Fruit fly (Drosophila melanogaster) whole organism, embryonic: ENCODE data around the gene Sam-S.
A peak's percentile ranks its signal among the peaks of the same experiment; 100 is the strongest.

Experiments
- B-H1 ChIP-seq: fragments of 200-800 bp; sonication (Bioruptor generic); IDR thresholded peaks from 3 replicates; pipeline ENCODE4 v1.3.6; 2022; ENCODE audit warnings: missing biosample characterization, missing genetic modification characterization
- CG10959 ChIP-seq: fragments of 200-800 bp; sonication (Bioruptor generic); IDR thresholded peaks from 2 replicates; pipeline ENCODE4 v1.3.6; 2022; ENCODE audit warnings: missing biosample characterization, missing genetic modification characterization
- CG11456 ChIP-seq: fragments of 200-800 bp; sonication (Bioruptor generic); IDR thresholded peaks from 3 replicates; pipeline ENCODE4 v1.3.6; 2022; ENCODE audit warnings: missing biosample characterization, missing genetic modification characterization
- CG14667 ChIP-seq: fragments of 200-800 bp; sonication (Bioruptor generic); IDR thresholded peaks from 2 replicates; pipeline ENCODE4 v1.3.6; 2022; ENCODE audit warnings: missing biosample characterization, missing genetic modification characterization
- CG16863 ChIP-seq: fragments of 200-800 bp; sonication (Bioruptor generic); optimal IDR thresholded peaks from 3 replicates; lab custom pipeline; 2016; ENCODE audit warnings: missing biosample characterization, missing genetic modification characterization
- CG17361 ChIP-seq: fragments of 200-800 bp; sonication (Bioruptor generic); IDR thresholded peaks from 3 replicates; pipeline ENCODE4 v1.3.6; 2022; ENCODE audit warnings: missing biosample characterization, missing genetic modification characterization
- CG17385 ChIP-seq: fragments of 200-800 bp; sonication (Bioruptor generic); optimal IDR thresholded peaks from 3 replicates; lab custom pipeline; 2018; ENCODE audit warnings: missing biosample characterization, mild to moderate bottlenecking, missing genetic modification characterization
- CG17802 ChIP-seq: fragments of 200-800 bp; sonication (Bioruptor generic); optimal IDR thresholded peaks from 2 replicates; lab custom pipeline; 2018; ENCODE audit warnings: missing biosample characterization, mild to moderate bottlenecking, missing genetic modification characterization, moderate library complexity
- CG17912 ChIP-seq: fragments of 200-800 bp; sonication (Bioruptor generic); optimal IDR thresholded peaks from 2 replicates; lab custom pipeline; 2018; ENCODE audit warnings: missing biosample characterization, mild to moderate bottlenecking, missing genetic modification characterization
- CG31365 ChIP-seq: fragments of 200-800 bp; sonication (Bioruptor generic); optimal IDR thresholded peaks from 2 replicates; lab custom pipeline; 2018; ENCODE audit warnings: missing biosample characterization, mild to moderate bottlenecking, missing genetic modification characterization
- CG5180 ChIP-seq: fragments of 200-800 bp; sonication (Bioruptor generic); optimal IDR thresholded peaks from 3 replicates; lab custom pipeline; 2017; ENCODE audit warnings: missing biosample characterization, missing genetic modification characterization, mild to moderate bottlenecking, moderate library complexity, missing genetic modification reagents
- CG7928 ChIP-seq: fragments of 200-800 bp; sonication (Bioruptor generic); optimal IDR thresholded peaks from 2 replicates; lab custom pipeline; 2017; ENCODE audit warnings: missing biosample characterization, mild to moderate bottlenecking, missing genetic modification characterization
- CG8089 ChIP-seq: fragments of 200-800 bp; sonication (Bioruptor generic); optimal IDR thresholded peaks from 3 replicates; lab custom pipeline; 2016; ENCODE audit warnings: missing biosample characterization, missing genetic modification characterization
- CG8290 ChIP-seq, 3 experiments: fragments of 200-800 bp; sonication (Bioruptor generic); optimal IDR thresholded peaks; 2 replicates each; lab custom pipeline; 2016 to 2019; ENCODE audit warnings: missing biosample characterization in 3 of 3, missing genetic modification characterization in 3 of 3, mild to moderate bottlenecking in 2 of 3, moderate library complexity in 1 of 3
- CG9215 ChIP-seq: fragments of 200-800 bp; sonication (Bioruptor generic); IDR thresholded peaks from 2 replicates; pipeline ENCODE4 v1.3.6; 2022; ENCODE audit warnings: missing biosample characterization, missing genetic modification characterization
- D19B ChIP-seq: fragments of 200-800 bp; sonication (Bioruptor generic); optimal IDR thresholded peaks from 2 replicates; lab custom pipeline; 2017; ENCODE audit warnings: missing biosample characterization, mild to moderate bottlenecking, missing genetic modification characterization
- Dfd ChIP-seq, 2 experiments: fragments of >200 bp; optimal IDR thresholded peaks; 2 replicates each; lab custom pipeline; 2017; ENCODE audit warnings: missing biosample characterization in 2 of 2, missing genetic modification characterization in 2 of 2
- Drgx ChIP-seq: fragments of 200-800 bp; sonication (Bioruptor generic); IDR thresholded peaks from 2 replicates; pipeline ENCODE4 v1.3.6; 2022; ENCODE audit warnings: missing biosample characterization, missing genetic modification characterization
- Gug ChIP-seq: fragments of 200-800 bp; sonication (Bioruptor generic); IDR thresholded peaks from 4 replicates; pipeline ENCODE4 v1.3.6; 2022; ENCODE audit warnings: missing biosample characterization, missing genetic modification characterization
- H2.0 ChIP-seq: fragments of 200-800 bp; sonication (Bioruptor generic); IDR thresholded peaks from 2 replicates; pipeline ENCODE4 v1.3.6; 2022; ENCODE audit warnings: missing biosample characterization, missing genetic modification characterization
- HHEX ChIP-seq: fragments of 200-800 bp; sonication (Bioruptor generic); optimal IDR thresholded peaks from 3 replicates; lab custom pipeline; 2017; ENCODE audit warnings: missing biosample characterization, mild to moderate bottlenecking, missing genetic modification characterization, missing genetic modification reagents
- HLH3B ChIP-seq: fragments of 200-800 bp; sonication (Bioruptor generic); IDR thresholded peaks from 2 replicates; pipeline ENCODE4 v1.3.6; 2022; ENCODE audit warnings: missing biosample characterization, missing genetic modification characterization
- Hey ChIP-seq: fragments of 200-800 bp; sonication (Bioruptor generic); optimal IDR thresholded peaks from 3 replicates; lab custom pipeline; 2018; ENCODE audit warnings: missing biosample characterization, mild to moderate bottlenecking, missing genetic modification characterization
- HmgD ChIP-seq: fragments of 200-800 bp; sonication (Bioruptor generic); optimal IDR thresholded peaks from 3 replicates; lab custom pipeline; 2016; ENCODE audit warnings: missing biosample characterization, missing genetic modification characterization
- Lpt ChIP-seq: fragments of >200 bp; optimal IDR thresholded peaks from 2 replicates; lab custom pipeline; 2018; ENCODE audit warnings: missing biosample characterization, missing genetic modification characterization
- Mad ChIP-seq: fragments of 200-800 bp; sonication (Bioruptor generic); optimal IDR thresholded peaks from 2 replicates; lab custom pipeline; 2016; ENCODE audit warnings: missing biosample characterization, missing genetic modification characterization
- Mrtf ChIP-seq: fragments of 200-800 bp; sonication (Bioruptor generic); IDR thresholded peaks from 3 replicates; pipeline ENCODE4 v1.3.6; 2022; ENCODE audit warnings: missing biosample characterization, missing genetic modification characterization
- NFAT ChIP-seq: fragments of 200-800 bp; sonication (Bioruptor generic); IDR thresholded peaks from 2 replicates; pipeline ENCODE4 v1.3.6; 2022; ENCODE audit warnings: missing biosample characterization, missing genetic modification characterization
- Optix ChIP-seq: fragments of 200-800 bp; sonication (Bioruptor generic); IDR thresholded peaks from 3 replicates; pipeline ENCODE4 v1.3.6; 2022; ENCODE audit warnings: missing biosample characterization, missing genetic modification characterization
- Ravus ChIP-seq: fragments of 200-800 bp; sonication (Bioruptor generic); IDR thresholded peaks from 2 replicates; pipeline ENCODE4 v1.3.6; 2022; ENCODE audit warnings: missing biosample characterization, missing genetic modification characterization
- Rx ChIP-seq: fragments of 200-800 bp; sonication (Bioruptor generic); IDR thresholded peaks from 2 replicates; pipeline ENCODE4 v1.3.6; 2022; ENCODE audit warnings: missing biosample characterization, missing genetic modification characterization
- Sry-δ ChIP-seq: fragments of 200-800 bp; sonication (Bioruptor generic); optimal IDR thresholded peaks from 2 replicates; lab custom pipeline; 2016; ENCODE audit warnings: missing biosample characterization, missing genetic modification characterization
- Ssrp ChIP-seq: fragments of 200-800 bp; sonication (Bioruptor generic); optimal IDR thresholded peaks from 2 replicates; lab custom pipeline; 2018; ENCODE audit warnings: missing biosample characterization, mild to moderate bottlenecking, missing genetic modification characterization, moderate library complexity
- crp ChIP-seq, 2 experiments: fragments of 200-800 bp; sonication (Bioruptor generic); optimal IDR thresholded peaks; 2 replicates in 1 of 2; 3 replicates in 1 of 2; lab custom pipeline; 2017; ENCODE audit warnings: missing biosample characterization in 2 of 2, missing genetic modification characterization in 2 of 2, mild to moderate bottlenecking in 1 of 2, moderate library complexity in 1 of 2
- dmrt11E ChIP-seq: fragments of 200-800 bp; sonication (Bioruptor generic); optimal IDR thresholded peaks from 3 replicates; lab custom pipeline; 2018; ENCODE audit warnings: missing biosample characterization, mild to moderate bottlenecking, missing genetic modification characterization, moderate library complexity
- exex ChIP-seq: fragments of 200-800 bp; sonication (Bioruptor generic); optimal IDR thresholded peaks from 4 replicates; lab custom pipeline; 2018; ENCODE audit warnings: missing biosample characterization, mild to moderate bottlenecking, missing genetic modification characterization, moderate library complexity
- fd102C ChIP-seq: fragments of 200-800 bp; sonication (Bioruptor generic); optimal IDR thresholded peaks from 2 replicates; lab custom pipeline; 2018; ENCODE audit warnings: missing biosample characterization, mild to moderate bottlenecking, missing genetic modification characterization, moderate library complexity
- gfzf ChIP-seq: fragments of 200-800 bp; sonication (Bioruptor generic); optimal IDR thresholded peaks from 2 replicates; lab custom pipeline; 2016; ENCODE audit warnings: missing biosample characterization, mild to moderate bottlenecking, missing genetic modification characterization, moderate library complexity
- h ChIP-seq: fragments of >200 bp; optimal IDR thresholded peaks from 2 replicates; lab custom pipeline; 2017
- lbe ChIP-seq: fragments of 200-800 bp; sonication (Bioruptor generic); optimal IDR thresholded peaks from 2 replicates; lab custom pipeline; 2016; ENCODE audit warnings: missing biosample characterization, mild to moderate bottlenecking, missing genetic modification characterization
- lola ChIP-seq, 3 experiments: fragments of >200 bp in 2 of 3; fragments of 200-800 bp in 1 of 3; sonication (Bioruptor generic) in 1 of 3; optimal IDR thresholded peaks; 2 replicates each; lab custom pipeline; 2017 to 2019; ENCODE audit warnings: missing biosample characterization in 3 of 3, missing genetic modification characterization in 3 of 3, mild to moderate bottlenecking in 1 of 3, moderate library complexity in 1 of 3
- mirr ChIP-seq: fragments of 200-800 bp; sonication (Bioruptor generic); optimal IDR thresholded peaks from 3 replicates; lab custom pipeline; 2018; ENCODE audit warnings: missing biosample characterization, mild to moderate bottlenecking, missing genetic modification characterization
- pum ChIP-seq: fragments of 200-800 bp; sonication (Bioruptor generic); optimal IDR thresholded peaks from 2 replicates; lab custom pipeline; 2016; ENCODE audit warnings: missing biosample characterization, missing genetic modification characterization
- sens-2 ChIP-seq: fragments of 200-800 bp; sonication (Bioruptor generic); IDR thresholded peaks from 2 replicates; pipeline ENCODE4 v1.3.6; 2022; ENCODE audit warnings: missing biosample characterization, missing genetic modification characterization
- tio ChIP-seq: fragments of 200-800 bp; sonication (Bioruptor generic); optimal IDR thresholded peaks from 2 replicates; lab custom pipeline; 2017; ENCODE audit warnings: missing biosample characterization, missing genetic modification characterization, inconsistent platforms
- unc-4 ChIP-seq: fragments of 200-800 bp; sonication (Bioruptor generic); IDR thresholded peaks from 2 replicates; pipeline ENCODE4 v1.3.6; 2022; ENCODE audit warnings: missing biosample characterization, missing genetic modification characterization; ENCODE audit not compliant: partially characterized antibody
- wdn ChIP-seq: fragments of 200-800 bp; sonication (Bioruptor generic); IDR thresholded peaks from 2 replicates; pipeline ENCODE4 v1.3.6; 2022; ENCODE audit warnings: missing biosample characterization, missing genetic modification characterization
- yki ChIP-seq: fragments of >200 bp; optimal IDR thresholded peaks from 3 replicates; lab custom pipeline; 2018
- zen2 ChIP-seq: fragments of 200-800 bp; sonication (Bioruptor generic); IDR thresholded peaks from 3 replicates; pipeline ENCODE4 v1.3.6; 2022; ENCODE audit warnings: missing biosample characterization, missing genetic modification characterization; ENCODE audit not compliant: partially characterized antibody

The Sam-S gene

DNA sequence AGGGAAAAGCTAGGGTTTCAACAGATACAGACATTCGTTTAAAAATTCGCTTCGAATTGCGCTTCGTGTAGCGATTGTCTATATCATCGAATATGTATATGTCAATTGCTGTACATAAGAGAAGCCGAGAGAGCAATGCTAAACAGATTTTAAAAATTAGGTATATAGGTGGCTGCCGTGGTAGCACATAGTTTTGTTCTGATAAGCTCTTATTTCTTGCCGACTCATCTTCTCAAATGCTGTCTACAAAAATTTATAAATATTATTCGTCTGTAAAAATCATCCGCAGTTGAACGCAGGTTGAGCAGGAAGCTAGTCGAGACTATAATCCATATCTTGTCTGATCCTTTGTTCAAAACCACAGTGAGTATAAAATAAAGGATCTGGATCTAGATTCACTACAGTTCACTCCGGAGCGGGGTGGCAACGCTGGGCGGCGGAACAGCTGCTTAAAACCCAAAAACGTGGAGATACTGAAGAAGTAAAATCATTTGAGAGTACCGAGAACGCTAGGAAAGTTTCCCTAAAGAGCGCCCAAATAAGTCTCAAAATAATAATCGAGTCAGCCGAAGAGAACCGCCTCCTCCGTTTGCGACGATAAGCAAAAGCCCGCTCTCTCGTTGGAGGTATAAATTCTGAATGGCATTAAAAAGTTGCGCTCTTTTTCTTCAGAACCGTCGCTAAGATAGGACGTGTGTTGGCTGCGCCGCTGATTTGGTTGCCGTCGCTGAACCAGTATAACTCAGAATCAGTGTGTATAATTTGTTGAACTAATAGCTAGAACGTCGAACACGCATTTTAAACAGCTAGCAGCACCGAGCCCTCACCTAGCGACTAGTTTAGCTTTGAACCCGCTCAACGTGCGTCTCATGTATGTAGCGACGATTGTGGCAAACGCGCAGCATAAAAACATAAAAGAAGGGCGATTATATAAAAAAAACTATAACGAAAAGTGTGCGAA lies 1.1 kb downstream of the Sam-S start (continued):
- TF ChIP-seq CG8290 (GFP tag; optimal IDR thresholded peaks at IDR 0.05; lab: Kevin White, UChicago) (no peak), CG8290 (tag; optimal IDR thresholded peaks at IDR 0.05; lab: Kevin White, UChicago) (peak in 1 of 2 experiments; percentile 53), CG10959 (GFP tag; lab: Robert Waterston, UW) (no peak), D19B (GFP tag; lab: Kevin White, UChicago) (no peak), h (lab: Kevin White, UChicago) (no peak), CG5180 (GFP tag; lab: Kevin White, UChicago) (peak; percentile 45), CG17385 (peak; percentile 56), pum (GFP tag; lab: Kevin White, UChicago) (no peak), wdn (GFP tag; lab: Robert Waterston, UW) (no peak), tio (GFP tag; lab: Kevin White, UChicago) (no peak), Mad (GFP tag; lab: Kevin White, UChicago) (no peak), lbe (peak; percentile 53), Sry-δ (GFP tag; lab: Kevin White, UChicago) (no peak), HmgD (GFP tag; lab: Kevin White, UChicago) (no peak), dmrt11E (no peak), CG31365 (tag; lab: Kevin White, UChicago) (peak; percentile 36), CG11456 (no peak), CG9215 (GFP tag; lab: Robert Waterston, UW) (no peak), Drgx (GFP tag; lab: Robert Waterston, UW) (peak; percentile 5; the same call in 1 of the 2 replicates), Lpt (GFP tag; lab: Kevin White, UChicago) (no peak), Gug (no peak), exex (peak; percentile 47), HLH3B (GFP tag; lab: Robert Waterston, UW) (no peak), Optix (GFP tag; lab: Robert Waterston, UW) (no peak), sens-2 (GFP tag; lab: Robert Waterston, UW) (no peak), yki (lab: Kevin White, UChicago) (peak; percentile 34), H2.0 (GFP tag; lab: Robert Waterston, UW) (no peak), Mrtf (GFP tag; lab: Robert Waterston, UW) (no peak), CG17361 (GFP tag; lab: Robert Waterston, UW) (no peak), unc-4 (GFP tag; lab: Robert Waterston, UW) (peak; percentile 52), NFAT (GFP tag; lab: Robert Waterston, UW) (no peak), Dfd (GFP tag; optimal IDR thresholded peaks at IDR 0.05; lab: Kevin White, UChicago) (no peak), CG7928 (GFP tag; lab: Kevin White, UChicago) (no peak), mirr (GFP tag; lab: Kevin White, UChicago) (peak; percentile 81), Ssrp (tag; lab: Kevin White, UChicago) (no peak), Rx (GFP tag; lab: Robert Waterston, UW) (no peak), HHEX (peak; percentile 8), lola (GFP tag; optimal IDR thresholded peaks at IDR 0.05; lab: Kevin White, UChicago) (no peak), CG17802 (tag; lab: Kevin White, UChicago) (no peak), Hey (tag; lab: Kevin White, UChicago) (no peak), Ravus (GFP tag; lab: Robert Waterston, UW) (no peak), gfzf (GFP tag; lab: Kevin White, UChicago) (no peak), crp (GFP tag; optimal IDR thresholded peaks at IDR 0.05; lab: Kevin White, UChicago) (peak; percentile 48 to 92), CG8089 (GFP tag; lab: Kevin White, UChicago) (no peak), zen2 (GFP tag; lab: Robert Waterston, UW) (no peak), B-H1 (GFP tag; lab: Robert Waterston, UW) (no peak), CG14667 (no peak), CG17912 (GFP tag; lab: Kevin White, UChicago) (no peak), CG16863 (GFP tag; lab: Kevin White, UChicago) (no peak), fd102C (no peak)
